Worm (Caenorhabditis elegans) whole organism, L2 larva: ENCODE results near the gene Y79H2A.12.

Source experiments
- ZK546.5 ChIP-seq: sonication (generic microtip); optimal IDR thresholded peaks from 2 replicates; lab custom pipeline; 2017; ENCODE audit warnings: missing biosample characterization, missing genetic modification characterization
- lin-13 ChIP-seq: fragments of 150-350 bp; optimal IDR thresholded peaks from 2 replicates; lab custom pipeline; 2014; ENCODE audit warnings: missing biosample characterization, missing genetic modification reagents, missing genetic modification characterization
- nhr-129 ChIP-seq: fragments of 150-350 bp; optimal IDR thresholded peaks from 2 replicates; lab custom pipeline; 2014; ENCODE audit warnings: missing biosample characterization, missing genetic modification characterization

ce11 chrIII:12034311-12034710 is 5.6 kb upstream of the Y79H2A.12 start:
- TF ChIP-seq ZK546.5 (tag; lab: Kevin White, UChicago) (no peak), lin-13 (no peak), nhr-129 (tag; lab: Kevin White, UChicago) (no peak)
